Worm (Caenorhabditis elegans): ENCODE results near the gene H10E21.5.
A peak's percentile ranks its signal among the peaks of the same experiment; 100 is the strongest.

The H10E21.5 gene

DNA sequence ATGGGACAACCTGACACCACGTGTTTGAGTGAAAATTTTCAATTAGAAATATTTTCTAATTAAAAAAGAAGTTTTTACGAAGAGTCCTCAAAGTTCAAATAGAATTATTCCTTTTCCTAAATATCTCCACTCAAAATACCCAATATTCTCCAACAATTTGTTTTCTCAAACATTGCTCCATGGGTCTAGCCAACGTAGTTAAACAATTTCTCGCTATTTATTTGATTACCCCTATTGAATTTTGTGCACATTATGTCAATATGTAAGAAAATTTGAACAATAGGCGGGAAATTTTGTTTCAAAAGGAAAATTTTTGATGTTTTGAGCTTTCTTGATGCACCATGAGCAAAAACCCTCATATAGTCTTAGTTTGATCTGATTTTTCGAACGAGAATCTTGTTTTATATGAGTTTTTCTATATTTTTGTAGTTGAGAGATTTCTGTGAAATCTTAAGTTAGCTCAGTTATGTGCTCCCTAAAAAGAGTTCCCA is 38.7 kb upstream of the H10E21.5 start (continued):
- TF ChIP-seq vab-7 (GFP tag; IDR thresholded peaks at IDR 0.05): peak; percentile 64
- no peak for TF ChIP-seq zip-11 (GFP tag; IDR thresholded peaks at IDR 0.05)
- TF ChIP-seq ceh-62 (tag; optimal IDR thresholded peaks at IDR 0.05): no peak
- peak; percentile 50 for TF ChIP-seq lin-38 (GFP tag; IDR thresholded peaks at IDR 0.05)
- no peak for TF ChIP-seq lir-3 (tag; optimal IDR thresholded peaks at IDR 0.05)
- TF ChIP-seq lim-7 (GFP tag; IDR thresholded peaks at IDR 0.05): no peak
- peak; percentile 5; the same call in 1 of the 2 replicates for TF ChIP-seq nhr-41 (GFP tag; IDR thresholded peaks at IDR 0.05)
- TF ChIP-seq F37D6.2 (tag; optimal IDR thresholded peaks at IDR 0.05): peak; percentile 12
- TF ChIP-seq ztf-11 (tag; optimal IDR thresholded peaks at IDR 0.05): no peak
- no peak for TF ChIP-seq snpc-4 (tag; optimal IDR thresholded peaks at IDR 0.05)
- peak; percentile 76 for TF ChIP-seq T20F7.1 (GFP tag; optimal IDR thresholded peaks at IDR 0.05)
- no peak for TF ChIP-seq egl-43 (GFP tag; IDR thresholded peaks at IDR 0.05)
- TF ChIP-seq dpl-1 (GFP tag; optimal IDR thresholded peaks at IDR 0.05): no peak
- TF ChIP-seq snpc-1.2 (GFP tag; IDR thresholded peaks at IDR 0.05): peak; percentile 31; the same call in 1 of the 2 replicates
- no peak for TF ChIP-seq jun-1 (tag; optimal IDR thresholded peaks at IDR 0.05)
- peak; percentile 27 for TF ChIP-seq nhr-77 (tag; optimal IDR thresholded peaks at IDR 0.05)
- TF ChIP-seq F10B5.3 (tag; optimal IDR thresholded peaks at IDR 0.05): no peak
- no peak for TF ChIP-seq ztf-7 (tag; optimal IDR thresholded peaks at IDR 0.05)
- 0 out of 2 replicates have a peak, but pooled peaks have one; percentile 52 for TF ChIP-seq ceh-20 (GFP tag; IDR thresholded peaks at IDR 0.05)
- TF ChIP-seq ZK546.5 (tag; optimal IDR thresholded peaks at IDR 0.05): no peak
- TF ChIP-seq nhr-111 (GFP tag; optimal IDR thresholded peaks at IDR 0.05): no peak
- TF ChIP-seq nhr-25 (tag; optimal IDR thresholded peaks at IDR 0.05; ENCODE audit: borderline replicate concordance, insufficient read depth): no peak
- TF ChIP-seq aha-1 (tag): peak; percentile 97
- TF ChIP-seq daf-12 (tag; optimal IDR thresholded peaks at IDR 0.05): no peak
- no peak for TF ChIP-seq unc-39 (tag; optimal IDR thresholded peaks at IDR 0.05)
- TF ChIP-seq mxl-3 (GFP tag; optimal IDR thresholded peaks at IDR 0.05): no peak
- no peak for TF ChIP-seq lin-15B (tag; optimal IDR thresholded peaks at IDR 0.05)
- peak; percentile 42 for TF ChIP-seq zfp-2 (tag; optimal IDR thresholded peaks at IDR 0.05)
- peak; percentile 36 for TF ChIP-seq rbr-2 (tag; optimal IDR thresholded peaks at IDR 0.05)
- TF ChIP-seq madf-9 (GFP tag; conservative IDR thresholded peaks at IDR 0.05): no peak
- peak; percentile 22 for TF ChIP-seq nhr-237 (tag; optimal IDR thresholded peaks at IDR 0.05)
- no peak for TF ChIP-seq daf-16 (GFP tag; optimal IDR thresholded peaks at IDR 0.05)
- TF ChIP-seq daf-16 (tag; optimal IDR thresholded peaks at IDR 0.05): no peak
- no peak for TF ChIP-seq cey-2 (tag; optimal IDR thresholded peaks at IDR 0.05; ENCODE audit: borderline replicate concordance, insufficient read depth)
- TF ChIP-seq fos-1 (tag; optimal IDR thresholded peaks at IDR 0.05): no peak
- no peak for TF ChIP-seq dve-1 (tag; optimal IDR thresholded peaks at IDR 0.05; ENCODE audit: insufficient read depth)
- no peak for TF ChIP-seq egl-27 (tag; optimal IDR thresholded peaks at IDR 0.05)
- TF ChIP-seq ceh-32 (tag; optimal IDR thresholded peaks at IDR 0.05; ENCODE audit: poor library complexity): no peak
- peak; percentile 55; the same call in 1 of the 2 replicates for TF ChIP-seq Y105C5A.15 (GFP tag; IDR thresholded peaks at IDR 0.05)
- no peak for TF ChIP-seq unc-130 (GFP tag; optimal IDR thresholded peaks at IDR 0.05)
- TF ChIP-seq saeg-2 (GFP tag; IDR thresholded peaks at IDR 0.05): 0 out of 2 replicates have a peak, but pooled peaks have one; percentile 4
- TF ChIP-seq T26A8.4 (GFP tag; IDR thresholded peaks at IDR 0.05): peak; percentile 75; the same call in 1 of the 2 replicates
- TF ChIP-seq Y5F2A.4 (GFP tag; optimal IDR thresholded peaks at IDR 0.05): no peak
- TF ChIP-seq nhr-48 (tag; optimal IDR thresholded peaks at IDR 0.05): no peak
- no peak for TF ChIP-seq ceh-82 (tag; optimal IDR thresholded peaks at IDR 0.05)
- TF ChIP-seq dmd-6 (GFP tag; IDR thresholded peaks at IDR 0.05): peak; percentile 35
- peak; percentile 80 for TF ChIP-seq ama-1 (optimal IDR thresholded peaks at IDR 0.05)
- no peak for TF ChIP-seq mes-2 (tag; optimal IDR thresholded peaks at IDR 0.05; ENCODE audit: poor library complexity, severe bottlenecking)
- TF ChIP-seq lin-1 (GFP tag; IDR thresholded peaks at IDR 0.05): peak; percentile 75
- no peak for TF ChIP-seq duxl-1 (tag; optimal IDR thresholded peaks at IDR 0.05; ENCODE audit: poor library complexity)
- no peak for TF ChIP-seq sdz-12 (GFP tag; optimal IDR thresholded peaks at IDR 0.05)
